Fruit fly (Drosophila melanogaster): ENCODE results near the gene Ndf.
A peak's percentile ranks its signal among the peaks of the same experiment; 100 is the strongest.

The Ndf gene

DNA sequence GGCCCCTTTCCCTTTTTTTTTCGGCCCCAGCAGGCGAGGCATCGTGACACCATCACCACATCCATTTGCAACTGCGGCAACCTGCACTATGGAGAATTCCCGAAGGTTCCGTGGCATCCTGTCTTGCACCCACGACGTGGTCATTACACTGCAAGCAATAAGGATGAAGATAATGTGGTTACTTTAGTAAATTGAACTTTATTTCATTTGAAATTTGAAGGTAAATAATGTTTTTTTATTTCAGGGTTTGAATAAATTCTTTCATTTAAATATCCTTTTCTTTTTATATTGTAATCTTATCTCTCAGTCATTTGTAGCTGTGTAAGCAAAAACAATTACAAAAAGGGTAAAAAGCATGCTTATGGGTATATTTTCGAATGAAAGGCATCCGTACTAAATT lies 21.8 kb upstream of the Ndf start:
- peak; percentile 8 for TF ChIP-seq CG2712 (tag; optimal IDR thresholded peaks at IDR 0.05)
- TF ChIP-seq sens (GFP tag), result peak; percentile 45
- no peak for TF ChIP-seq Mad (GFP tag; optimal IDR thresholded peaks at IDR 0.05)
- TF ChIP-seq dmrt11E (tag; optimal IDR thresholded peaks at IDR 0.05), result peak; percentile 7
- TF ChIP-seq exex (tag; optimal IDR thresholded peaks at IDR 0.05), result no peak
- TF ChIP-seq CG10979 (tag; optimal IDR thresholded peaks at IDR 0.05), result peak; percentile 31
- TF ChIP-seq pho (GFP tag; optimal IDR thresholded peaks at IDR 0.05), result no peak
- 0 out of 2 replicates have a peak, but pooled peaks have one; percentile 45 for TF ChIP-seq CG8765 (GFP tag; IDR thresholded peaks at IDR 0.05)
- TF ChIP-seq zfh2 (GFP tag; optimal IDR thresholded peaks at IDR 0.05), result no peak

- TF ChIP-seq CG9727 (GFP tag; optimal IDR thresholded peaks at IDR 0.05) (no peak), Dll (GFP tag; IDR thresholded peaks at IDR 0.05; ENCODE audit: partially characterized antibody) (no peak), CG15073 (GFP tag; optimal IDR thresholded peaks at IDR 0.05) (no peak), CG10979 (tag; optimal IDR thresholded peaks at IDR 0.05) (peak; percentile 2), Antp (GFP tag; optimal IDR thresholded peaks at IDR 0.05) (no peak), amos (GFP tag; IDR thresholded peaks at IDR 0.05; ENCODE audit: partially characterized antibody) (no peak), h (optimal IDR thresholded peaks at IDR 0.05) (no peak), sens (GFP tag) (peak; percentile 51), PHDP (tag; optimal IDR thresholded peaks at IDR 0.05) (no peak), H2.0 (GFP tag; IDR thresholded peaks at IDR 0.05) (no peak), fd96Cb (tag; optimal IDR thresholded peaks at IDR 0.05) (no peak), BEAF-32 (GFP tag; optimal IDR thresholded peaks at IDR 0.05) (no peak), nom (GFP tag; optimal IDR thresholded peaks at IDR 0.05) (peak; percentile 48), CG2712 (tag; optimal IDR thresholded peaks at IDR 0.05) (peak; percentile 5)
These were observed 21.1 kb upstream of the Ndf start for dm6 chr2L:9982516-9982915.

- TF ChIP-seq CG3163 (GFP tag; optimal IDR thresholded peaks at IDR 0.05), result no peak
- TF ChIP-seq CG6791 (GFP tag; IDR thresholded peaks at IDR 0.05; ENCODE audit: partially characterized antibody), result peak; percentile 43; the same call in 1 of the 3 replicates
- peak; percentile 59 for TF ChIP-seq YL-1 (GFP tag; optimal IDR thresholded peaks at IDR 0.05)
- peak; percentile 84 for TF ChIP-seq unpg (GFP tag; optimal IDR thresholded peaks at IDR 0.05)
- peak; percentile 38; the same call in 1 of the 3 replicates for TF ChIP-seq sr (GFP tag; IDR thresholded peaks at IDR 0.05)
- TF ChIP-seq Hmr (GFP tag; optimal IDR thresholded peaks at IDR 0.05), result peak; percentile 88
- no peak for TF ChIP-seq Camta (GFP tag; optimal IDR thresholded peaks at IDR 0.05)
- peak in 1 of 3 experiments; percentile 80 for TF ChIP-seq Stat92E (GFP tag; optimal IDR thresholded peaks at IDR 0.05)
- no peak for TF ChIP-seq shn (GFP tag; optimal IDR thresholded peaks at IDR 0.05)
- peak; percentile 74 for TF ChIP-seq BtbVII (GFP tag; optimal IDR thresholded peaks at IDR 0.05)
- TF ChIP-seq gro (GFP tag; optimal IDR thresholded peaks at IDR 0.05), result no peak
- no peak for TF ChIP-seq dati (GFP tag; IDR thresholded peaks at IDR 0.05)
- TF ChIP-seq HLH4C (GFP tag; IDR thresholded peaks at IDR 0.05; ENCODE audit: partially characterized antibody), result no peak
- no peak for TF ChIP-seq CG9876 (GFP tag; optimal IDR thresholded peaks at IDR 0.05)
- peak; percentile 27 for TF ChIP-seq HmgZ (tag; optimal IDR thresholded peaks at IDR 0.05)
- peak; percentile 59 for TF ChIP-seq CG32767 (GFP tag; IDR thresholded peaks at IDR 0.05)
- TF ChIP-seq sd (tag; optimal IDR thresholded peaks at IDR 0.05), result peak; percentile 33
- peak; percentile 16 for TF ChIP-seq CG8089 (GFP tag; optimal IDR thresholded peaks at IDR 0.05)
- TF ChIP-seq CG7372 (GFP tag; IDR thresholded peaks at IDR 0.05), result no peak
- TF ChIP-seq ara (GFP tag; IDR thresholded peaks at IDR 0.05), result peak; percentile 63
- peak; percentile 68 for TF ChIP-seq kni (GFP tag; optimal IDR thresholded peaks at IDR 0.05)
- peak; percentile 87 for TF ChIP-seq D19A (tag; optimal IDR thresholded peaks at IDR 0.05)
- no peak for TF ChIP-seq toy (GFP tag; IDR thresholded peaks at IDR 0.05)
- peak; percentile 83 for TF ChIP-seq Chrac-16 (GFP tag; optimal IDR thresholded peaks at IDR 0.05)
- TF ChIP-seq CG14860 (GFP tag; IDR thresholded peaks at IDR 0.05; ENCODE audit: partially characterized antibody), result no peak
- TF ChIP-seq Lim3 (GFP tag; IDR thresholded peaks at IDR 0.05), result no peak
- TF ChIP-seq vvl (GFP tag; IDR thresholded peaks at IDR 0.05), result peak; percentile 74
- no peak for TF ChIP-seq CG12071 (GFP tag; optimal IDR thresholded peaks at IDR 0.05)
These were observed 19.4 kb upstream of the Ndf start, which contains the start of gene bib for dm6 chr2L:9984078-9984772. Gene bib (plus strand): TSS chr2L:9984645.
